Fruit fly (Drosophila melanogaster) whole organism, embryonic: ENCODE measurements around the gene Ufsp2.

Experiments
- Atf6 ChIP-seq: fragments of 200-800 bp; sonication (Bioruptor generic); IDR thresholded peaks from 2 replicates; pipeline ENCODE4 v1.3.6; 2022; ENCODE audit warnings: missing biosample characterization, missing genetic modification characterization
- Bgb ChIP-seq: fragments of 200-800 bp; sonication (Bioruptor generic); IDR thresholded peaks from 2 replicates; pipeline ENCODE4 v1.3.6; 2022; ENCODE audit warnings: missing biosample characterization, missing genetic modification characterization; ENCODE audit not compliant: partially characterized antibody
- CG11247 ChIP-seq: fragments of 200-800 bp; sonication (Bioruptor generic); IDR thresholded peaks from 2 replicates; pipeline ENCODE4 v1.3.6; 2022; ENCODE audit warnings: missing biosample characterization, missing genetic modification characterization
- CG11398 ChIP-seq: fragments of 200-800 bp; sonication (Bioruptor generic); optimal IDR thresholded peaks from 2 replicates; lab custom pipeline; 2016; ENCODE audit warnings: missing biosample characterization, missing genetic modification characterization
- CG11560 ChIP-seq: fragments of 200-800 bp; sonication (Bioruptor generic); IDR thresholded peaks from 3 replicates; pipeline ENCODE4 v1.3.6; 2022; ENCODE audit warnings: missing biosample characterization, missing genetic modification characterization
- CG11695 ChIP-seq: fragments of 200-800 bp; sonication (Bioruptor generic); IDR thresholded peaks from 3 replicates; pipeline ENCODE4 v1.3.6; 2022; ENCODE audit warnings: missing biosample characterization, missing genetic modification characterization
- CG12236 ChIP-seq: fragments of 200-800 bp; sonication (Bioruptor generic); optimal IDR thresholded peaks from 2 replicates; lab custom pipeline; 2016; ENCODE audit warnings: missing biosample characterization, missing genetic modification characterization
- CG14050 ChIP-seq: fragments of 200-800 bp; sonication (Bioruptor generic); IDR thresholded peaks from 3 replicates; pipeline ENCODE4 v1.3.6; 2022; ENCODE audit warnings: missing biosample characterization, missing genetic modification characterization
- CG17186 ChIP-seq: fragments of 200-800 bp; sonication (Bioruptor generic); optimal IDR thresholded peaks from 3 replicates; lab custom pipeline; 2017; ENCODE audit warnings: missing biosample characterization, missing genetic modification reagents, missing genetic modification characterization
- CG17912 ChIP-seq: fragments of 200-800 bp; sonication (Bioruptor generic); optimal IDR thresholded peaks from 2 replicates; lab custom pipeline; 2018; ENCODE audit warnings: missing biosample characterization, mild to moderate bottlenecking, missing genetic modification characterization
- CG2116 ChIP-seq: fragments of 200-800 bp; sonication (Bioruptor generic); optimal IDR thresholded peaks from 3 replicates; lab custom pipeline; 2018; ENCODE audit warnings: missing biosample characterization, mild to moderate bottlenecking, missing genetic modification characterization
- CG30020 ChIP-seq: fragments of 200-800 bp; optimal IDR thresholded peaks from 2 replicates; lab custom pipeline; 2019; ENCODE audit warnings: missing biosample characterization, mild to moderate bottlenecking, missing genetic modification characterization, moderate library complexity
- CG31441 ChIP-seq: fragments of 200-800 bp; sonication (Bioruptor generic); IDR thresholded peaks from 2 replicates; pipeline ENCODE4 v1.3.6; 2022; ENCODE audit warnings: missing biosample characterization, missing genetic modification characterization
- CG32772 ChIP-seq: fragments of 200-800 bp; sonication (Bioruptor generic); IDR thresholded peaks from 2 replicates; pipeline ENCODE4 v1.3.6; 2022; ENCODE audit warnings: missing biosample characterization, missing genetic modification characterization
- CG33557 ChIP-seq: fragments of 200-800 bp; sonication (Bioruptor generic); optimal IDR thresholded peaks from 2 replicates; lab custom pipeline; 2019; ENCODE audit warnings: missing biosample characterization, mild to moderate bottlenecking, missing genetic modification characterization, moderate library complexity
- CG34376 ChIP-seq: fragments of 200-800 bp; sonication (Bioruptor generic); optimal IDR thresholded peaks from 2 replicates; lab custom pipeline; 2018; ENCODE audit warnings: missing biosample characterization, mild to moderate bottlenecking, missing genetic modification characterization
- CG3726 ChIP-seq: fragments of 200-800 bp; sonication (Bioruptor generic); IDR thresholded peaks from 3 replicates; pipeline ENCODE4, ENCODE4 v1.3.6; 2022; ENCODE audit warnings: missing biosample characterization, missing genetic modification characterization
- CG4424 ChIP-seq: fragments of 200-800 bp; sonication (Bioruptor generic); optimal IDR thresholded peaks from 3 replicates; lab custom pipeline; 2016; ENCODE audit warnings: missing biosample characterization, missing genetic modification characterization
- CG5245 ChIP-seq: fragments of 200-800 bp; sonication (Bioruptor generic); optimal IDR thresholded peaks from 3 replicates; lab custom pipeline; 2016; ENCODE audit warnings: missing biosample characterization, missing genetic modification characterization
- CG6689 ChIP-seq: fragments of 200-800 bp; sonication (Bioruptor generic); IDR thresholded peaks from 2 replicates; pipeline ENCODE4 v1.3.6; 2022; ENCODE audit warnings: missing biosample characterization, missing genetic modification characterization
- CG7839 ChIP-seq: fragments of 200-800 bp; sonication (Bioruptor generic); optimal IDR thresholded peaks from 3 replicates; lab custom pipeline; 2018; ENCODE audit warnings: missing biosample characterization, mild to moderate bottlenecking, missing genetic modification characterization, moderate library complexity
- CG8765 ChIP-seq: fragments of 200-800 bp; sonication (Bioruptor generic); IDR thresholded peaks from 2 replicates; pipeline ENCODE4 v1.3.6; 2022; ENCODE audit warnings: missing biosample characterization, missing genetic modification characterization
- CG9609 ChIP-seq: fragments of 200-800 bp; sonication (Bioruptor generic); optimal IDR thresholded peaks from 3 replicates; lab custom pipeline; 2016; ENCODE audit warnings: missing biosample characterization, missing genetic modification characterization
- CkIIα-i1 ChIP-seq: fragments of 200-800 bp; sonication (Bioruptor generic); IDR thresholded peaks from 2 replicates; pipeline ENCODE4 v1.3.6; 2022; ENCODE audit warnings: missing biosample characterization, missing genetic modification characterization
- Doc3 ChIP-seq: fragments of 200-800 bp; sonication (Bioruptor generic); IDR thresholded peaks from 3 replicates; pipeline ENCODE4 v1.3.6; 2022; ENCODE audit warnings: missing biosample characterization, missing genetic modification characterization; ENCODE audit not compliant: partially characterized antibody
- Drgx ChIP-seq: fragments of 200-800 bp; sonication (Bioruptor generic); IDR thresholded peaks from 2 replicates; pipeline ENCODE4 v1.3.6; 2022; ENCODE audit warnings: missing biosample characterization, missing genetic modification characterization
- HHEX ChIP-seq: fragments of 200-800 bp; sonication (Bioruptor generic); optimal IDR thresholded peaks from 3 replicates; lab custom pipeline; 2017; ENCODE audit warnings: missing biosample characterization, mild to moderate bottlenecking, missing genetic modification characterization, missing genetic modification reagents
- HLH4C ChIP-seq: fragments of 200-800 bp; sonication (Bioruptor generic); IDR thresholded peaks from 3 replicates; pipeline ENCODE4 v1.3.6; 2022; ENCODE audit warnings: missing biosample characterization, missing genetic modification characterization; ENCODE audit not compliant: partially characterized antibody
- Hr51 ChIP-seq, 2 experiments: fragments of 200-800 bp; sonication (Bioruptor generic); optimal IDR thresholded peaks; 2 replicates in 1 of 2; 3 replicates in 1 of 2; lab custom pipeline; 2016 to 2018; ENCODE audit warnings: missing biosample characterization in 2 of 2, missing genetic modification characterization in 2 of 2, mild to moderate bottlenecking in 1 of 2, moderate library complexity in 1 of 2
- MESR4 ChIP-seq: fragments of 200-800 bp; sonication (Bioruptor generic); optimal IDR thresholded peaks from 2 replicates; lab custom pipeline; 2018; ENCODE audit warnings: missing biosample characterization, mild to moderate bottlenecking, missing genetic modification characterization, moderate library complexity
- Max ChIP-seq: fragments of 200-800 bp; sonication (Bioruptor generic); optimal IDR thresholded peaks from 2 replicates; lab custom pipeline; 2016; ENCODE audit warnings: missing biosample characterization, mild to moderate bottlenecking, missing genetic modification characterization
- Meics ChIP-seq: fragments of 200-800 bp; sonication (Bioruptor generic); optimal IDR thresholded peaks from 2 replicates; lab custom pipeline; 2017; ENCODE audit warnings: missing biosample characterization, mild to moderate bottlenecking, missing genetic modification characterization
- NK7.1 ChIP-seq: fragments of 200-800 bp; sonication (Bioruptor generic); optimal IDR thresholded peaks from 3 replicates; lab custom pipeline; 2016; ENCODE audit warnings: missing biosample characterization, missing genetic modification characterization
- Six4 ChIP-seq: fragments of 200-800 bp; sonication (Bioruptor generic); optimal IDR thresholded peaks from 2 replicates; lab custom pipeline; 2016; ENCODE audit warnings: missing biosample characterization, missing genetic modification characterization
- ase ChIP-seq: fragments of 200-800 bp; sonication (Bioruptor generic); IDR thresholded peaks from 3 replicates; pipeline ENCODE4 v1.3.6; 2022; ENCODE audit warnings: missing biosample characterization, missing genetic modification characterization
- br ChIP-seq: fragments of >200 bp; optimal IDR thresholded peaks from 2 replicates; lab custom pipeline; 2017
- btn ChIP-seq: fragments of 200-800 bp; sonication (Bioruptor generic); optimal IDR thresholded peaks from 2 replicates; lab custom pipeline; 2016; ENCODE audit warnings: missing biosample characterization, missing genetic modification characterization
- cad ChIP-seq: fragments of >200 bp; optimal IDR thresholded peaks from 2 replicates; lab custom pipeline; 2017; ENCODE audit warnings: missing biosample characterization, missing genetic modification characterization
- ci ChIP-seq: fragments of 200-800 bp; sonication (Bioruptor generic); IDR thresholded peaks from 3 replicates; pipeline ENCODE4 v1.3.6; 2022; ENCODE audit warnings: missing biosample characterization, missing genetic modification characterization
- dmrt11E ChIP-seq: fragments of 200-800 bp; sonication (Bioruptor generic); optimal IDR thresholded peaks from 3 replicates; lab custom pipeline; 2018; ENCODE audit warnings: missing biosample characterization, mild to moderate bottlenecking, missing genetic modification characterization, moderate library complexity
- gro ChIP-seq: fragments of 200-800 bp; sonication (Bioruptor generic); optimal IDR thresholded peaks from 2 replicates; lab custom pipeline; 2016; ENCODE audit warnings: missing biosample characterization, missing genetic modification characterization
- h ChIP-seq: fragments of >200 bp; optimal IDR thresholded peaks from 2 replicates; lab custom pipeline; 2017
- jing ChIP-seq: fragments of 200-800 bp; sonication (Bioruptor generic); optimal IDR thresholded peaks from 2 replicates; lab custom pipeline; 2018; ENCODE audit warnings: missing biosample characterization, mild to moderate bottlenecking, missing genetic modification characterization
- maf-S ChIP-seq: fragments of 200-800 bp; sonication (Bioruptor generic); optimal IDR thresholded peaks from 2 replicates; lab custom pipeline; 2016; ENCODE audit warnings: missing biosample characterization, missing genetic modification characterization
- nerfin-2 ChIP-seq: fragments of 200-800 bp; sonication (Bioruptor generic); IDR thresholded peaks from 2 replicates; pipeline ENCODE4 v1.3.6; 2022; ENCODE audit warnings: missing biosample characterization, missing genetic modification characterization; ENCODE audit not compliant: partially characterized antibody
- onecut ChIP-seq: fragments of 200-800 bp; sonication (Bioruptor generic); IDR thresholded peaks from 2 replicates; pipeline ENCODE4 v1.3.6; 2022; ENCODE audit warnings: missing biosample characterization, missing genetic modification characterization
- rib ChIP-seq: fragments of 200-800 bp; sonication (Bioruptor generic); IDR thresholded peaks from 2 replicates; pipeline ENCODE4 v1.3.6; 2022; ENCODE audit warnings: missing biosample characterization, missing genetic modification characterization
- sob ChIP-seq: fragments of 200-800 bp; sonication (Bioruptor generic); IDR thresholded peaks from 2 replicates; pipeline ENCODE4 v1.3.6; 2022; ENCODE audit warnings: missing biosample characterization, missing genetic modification characterization
- tna ChIP-seq: fragments of 200-800 bp; sonication (Bioruptor generic); IDR thresholded peaks from 2 replicates; pipeline ENCODE4 v1.3.6; 2022; ENCODE audit warnings: missing biosample characterization, missing genetic modification characterization; ENCODE audit not compliant: partially characterized antibody

Ufsp2 gene

DNA sequence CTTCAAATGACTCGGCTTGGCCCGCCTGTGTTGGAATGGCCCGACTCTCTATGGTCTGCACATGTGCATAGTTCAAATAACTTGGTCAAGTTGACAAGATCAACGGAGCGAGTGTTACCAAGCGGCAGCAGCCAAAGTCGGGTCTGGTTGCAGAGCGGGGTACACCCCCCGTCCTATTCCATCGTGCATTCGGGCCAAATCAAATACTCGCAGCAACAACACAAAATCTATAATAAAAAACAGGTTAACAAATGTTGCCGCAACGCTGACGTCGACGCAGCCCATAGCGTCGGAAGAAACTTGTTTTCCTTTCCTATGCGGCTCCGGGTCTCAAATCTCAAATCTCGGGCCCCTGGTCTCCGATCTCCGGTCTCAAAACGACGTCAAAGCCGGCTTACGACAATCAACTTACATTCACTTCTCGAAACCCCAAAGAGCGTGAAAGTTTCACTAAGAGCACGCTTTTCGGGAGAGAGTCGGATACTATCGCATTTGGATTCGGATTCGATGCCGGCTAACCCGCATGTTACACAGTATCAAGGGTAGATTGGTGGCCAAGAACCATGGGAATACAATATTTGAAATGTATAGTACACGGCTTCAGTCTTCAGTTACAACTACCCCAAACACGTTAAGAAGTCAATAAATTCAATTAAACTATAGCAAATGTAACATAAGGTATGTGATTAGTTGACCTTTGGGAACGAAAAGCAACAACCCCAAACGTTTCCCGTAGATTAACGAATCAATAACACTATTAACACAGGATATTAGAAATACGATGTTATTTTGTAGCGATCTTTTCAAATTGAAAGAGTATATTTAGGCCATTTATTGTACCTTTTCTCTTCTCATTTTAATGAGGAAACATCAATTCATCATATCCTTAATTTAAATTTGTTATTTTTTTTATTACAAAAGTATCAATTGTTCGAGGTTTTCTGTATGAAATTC, 41.8 kb upstream of the Ufsp2 start (continued):
- no peak for TF ChIP-seq CG17912
- TF ChIP-seq HHEX, result peak; percentile 32
- no peak for TF ChIP-seq Bgb (GFP tag; lab: Robert Waterston, UW)
- TF ChIP-seq CG9609 (GFP tag; lab: Kevin White, UChicago), result peak; percentile 52
- peak; percentile 28; the same call in 1 of the 2 replicates for TF ChIP-seq Drgx (GFP tag; lab: Robert Waterston, UW)
- peak; percentile 61; the same call in 2 of the 3 replicates for TF ChIP-seq ci
- TF ChIP-seq HLH4C (GFP tag; lab: Robert Waterston, UW), result no peak
- no peak for TF ChIP-seq br
- TF ChIP-seq CG12236 (GFP tag; lab: Kevin White, UChicago), result peak; percentile 5
- TF ChIP-seq nerfin-2 (GFP tag; lab: Robert Waterston, UW), result no peak
- no peak for TF ChIP-seq CG34376
- no peak for TF ChIP-seq Doc3 (GFP tag; lab: Robert Waterston, UW)
- peak; percentile 75 for TF ChIP-seq dmrt11E (tag; lab: Kevin White, UChicago)
- TF ChIP-seq cad (GFP tag; lab: Kevin White, UChicago), result no peak
- peak; percentile 52 for TF ChIP-seq CG33557 (GFP tag; lab: Kevin White, UChicago)
- TF ChIP-seq CG11247, result no peak
- no peak for TF ChIP-seq CG3726 (GFP tag; lab: Robert Waterston, UW)
- no peak for TF ChIP-seq rib (GFP tag; lab: Robert Waterston, UW)
- TF ChIP-seq CG4424 (GFP tag; lab: Kevin White, UChicago), result peak; percentile 53
- peak; percentile 17; the same call in 1 of the 3 replicates for TF ChIP-seq CG11695 (GFP tag; lab: Robert Waterston, UW)
- TF ChIP-seq CG32772 (GFP tag; lab: Robert Waterston, UW), result no peak; the same call in none of the 2 replicates
- TF ChIP-seq CG7839 (tag; lab: Kevin White, UChicago), result peak; percentile 77
- peak; percentile 52; the same call in 1 of the 3 replicates for TF ChIP-seq CG11560 (tag; lab: Robert Waterston, UW)
- TF ChIP-seq Max (GFP tag; lab: Kevin White, UChicago), result peak; percentile 49
- peak; percentile 48 for TF ChIP-seq gro
- no peak for TF ChIP-seq CkIIα-i1 (GFP tag; lab: Robert Waterston, UW)
- TF ChIP-seq Hr51 (GFP tag; optimal IDR thresholded peaks at IDR 0.05; lab: Kevin White, UChicago), result peak in 1 of 2 experiments; percentile 77
- TF ChIP-seq onecut (GFP tag; lab: Robert Waterston, UW), result no peak
- TF ChIP-seq CG2116, result no peak
- TF ChIP-seq h (lab: Kevin White, UChicago), result no peak
- TF ChIP-seq tna (GFP tag; lab: Robert Waterston, UW), result no peak
- peak; percentile 42; the same call in 1 of the 2 replicates for TF ChIP-seq CG6689 (GFP tag; lab: Robert Waterston, UW)
- no peak; the same call in 2 of the 3 replicates for TF ChIP-seq CG14050 (GFP tag; lab: Robert Waterston, UW)
- TF ChIP-seq NK7.1 (GFP tag; lab: Kevin White, UChicago), result no peak
- no peak for TF ChIP-seq CG8765 (GFP tag; lab: Robert Waterston, UW)
- TF ChIP-seq ase (GFP tag; lab: Robert Waterston, UW), result no peak
- TF ChIP-seq CG5245, result no peak
- TF ChIP-seq btn (GFP tag; lab: Kevin White, UChicago), result peak; percentile 38
- TF ChIP-seq MESR4, result no peak
- TF ChIP-seq jing (GFP tag; lab: Kevin White, UChicago), result peak; percentile 37
- peak; percentile 67 for TF ChIP-seq Meics (GFP tag; lab: Kevin White, UChicago)
- TF ChIP-seq CG11398, result no peak
- TF ChIP-seq CG17186 (GFP tag; lab: Kevin White, UChicago), result no peak
- peak; percentile 15 for TF ChIP-seq Six4 (GFP tag; lab: Kevin White, UChicago)
- TF ChIP-seq sob (GFP tag; lab: Robert Waterston, UW), result no peak
- TF ChIP-seq CG31441 (GFP tag; lab: Robert Waterston, UW), result peak; percentile 59; the same call in 1 of the 2 replicates
- TF ChIP-seq Atf6 (GFP tag; lab: Robert Waterston, UW), result peak; percentile 15; the same call in 1 of the 2 replicates
- TF ChIP-seq maf-S (GFP tag; lab: Kevin White, UChicago), result peak; percentile 28
- no peak for TF ChIP-seq CG30020 (tag; lab: Kevin White, UChicago)
